Fruit fly (Drosophila melanogaster) whole organism, wandering third instar larva: ENCODE data around the gene daed.

Source experiments
- CG32264 ChIP-seq: fragments of 200-800 bp; sonication (Bioruptor generic); optimal IDR thresholded peaks from 2 replicates; lab custom pipeline; 2016; ENCODE audit warnings: missing biosample characterization, missing genetic modification characterization
- CG9705 ChIP-seq: fragments of 200-800 bp; sonication (Bioruptor generic); optimal IDR thresholded peaks from 2 replicates; lab custom pipeline; 2018; ENCODE audit warnings: missing biosample characterization, mild to moderate bottlenecking, missing genetic modification characterization
- CrebA ChIP-seq: fragments of 200-800 bp; sonication (Bioruptor generic); optimal IDR thresholded peaks from 2 replicates; lab custom pipeline; 2016; ENCODE audit warnings: missing biosample characterization, mild to moderate bottlenecking, missing genetic modification characterization, borderline replicate concordance
- Dfd ChIP-seq: fragments of >200 bp; optimal IDR thresholded peaks from 2 replicates; lab custom pipeline; 2017; ENCODE audit warnings: missing biosample characterization, missing genetic modification characterization
- Dif ChIP-seq: fragments of 200-275, 200-300 bp; sonication (Bioruptor generic); optimal IDR thresholded peaks from 2 replicates; lab custom pipeline; 2018; ENCODE audit warnings: missing biosample characterization, missing genetic modification characterization; ENCODE audit not compliant: partially characterized antibody
- GATAd ChIP-seq: sonication (Bioruptor generic); optimal IDR thresholded peaks from 2 replicates; lab custom pipeline; 2016; ENCODE audit warnings: missing biosample characterization, missing genetic modification characterization
- HLH106 ChIP-seq: fragments of 200-800 bp; optimal IDR thresholded peaks from 3 replicates; lab custom pipeline; 2019; ENCODE audit warnings: missing biosample characterization, mild to moderate bottlenecking, missing genetic modification characterization, moderate library complexity
- Hnf4 ChIP-seq: fragments of 200-800 bp; sonication (Bioruptor generic); optimal IDR thresholded peaks from 2 replicates; lab custom pipeline; 2016; ENCODE audit warnings: missing biosample characterization, mild to moderate bottlenecking, missing genetic modification characterization
- Hr78 ChIP-seq: fragments of >200 bp; optimal IDR thresholded peaks from 2 replicates; lab custom pipeline; 2017; ENCODE audit warnings: missing biosample characterization, missing genetic modification characterization
- Jra ChIP-seq: sonication (Bioruptor generic); optimal IDR thresholded peaks from 2 replicates; lab custom pipeline; 2016; ENCODE audit warnings: missing biosample characterization, missing genetic modification characterization
- Mio ChIP-seq: sonication (Bioruptor generic); optimal IDR thresholded peaks from 2 replicates; lab custom pipeline; 2016; ENCODE audit warnings: missing biosample characterization, missing genetic modification characterization
- Myc ChIP-seq: fragments of >200 bp; optimal IDR thresholded peaks from 2 replicates; lab custom pipeline; 2017
- N ChIP-seq: fragments of >200 bp; optimal IDR thresholded peaks from 2 replicates; lab custom pipeline; 2018; ENCODE audit warnings: missing biosample characterization, missing external identifiers, missing genetic modification characterization
- OdsH ChIP-seq: fragments of 200-800 bp; sonication (Bioruptor generic); optimal IDR thresholded peaks from 2 replicates; lab custom pipeline; 2016; ENCODE audit warnings: missing biosample characterization, mild to moderate bottlenecking, missing genetic modification characterization
- Rel ChIP-seq, 2 experiments: fragments of 200-800 bp; sonication (Bioruptor generic) in 1 of 2; optimal IDR thresholded peaks; 2 replicates in 1 of 2; 3 replicates in 1 of 2; lab custom pipeline; 2016 to 2019; ENCODE audit warnings: mild to moderate bottlenecking in 2 of 2, missing biosample characterization in 2 of 2, missing genetic modification characterization in 2 of 2, moderate library complexity in 1 of 2
- Sp1 ChIP-seq: fragments of 200-800 bp; sonication (Bioruptor generic); optimal IDR thresholded peaks from 3 replicates; lab custom pipeline; 2019; ENCODE audit warnings: missing biosample characterization, mild to moderate bottlenecking, missing genetic modification characterization, moderate library complexity
- Vsx2 ChIP-seq: fragments of 200-300, 225-300 bp; sonication (Bioruptor generic); optimal IDR thresholded peaks from 2 replicates; lab custom pipeline; 2018; ENCODE audit warnings: missing biosample characterization, missing genetic modification characterization; ENCODE audit not compliant: partially characterized antibody
- br ChIP-seq: fragments of 200-800 bp; sonication (Bioruptor generic); optimal IDR thresholded peaks from 2 replicates; lab custom pipeline; 2016; ENCODE audit warnings: missing biosample characterization, missing genetic modification characterization
- dl ChIP-seq, 2 experiments: fragments of 175-275, 200-275 bp in 1 of 2; fragments of 200-275 bp in 1 of 2; sonication (Bioruptor generic); optimal IDR thresholded peaks; lab custom pipeline; 2018; ENCODE audit warnings: mild to moderate bottlenecking in 2 of 2, missing biosample characterization in 2 of 2, missing genetic modification characterization in 2 of 2, moderate library complexity in 2 of 2; ENCODE audit not compliant: partially characterized antibody in 2 of 2, insufficient read depth in 1 of 2
- dmrt93B ChIP-seq: fragments of 200-800 bp; sonication (Bioruptor generic); optimal IDR thresholded peaks from 2 replicates; lab custom pipeline; 2018; ENCODE audit warnings: missing biosample characterization, mild to moderate bottlenecking, missing genetic modification characterization
- dsf ChIP-seq: sonication (Bioruptor generic); optimal IDR thresholded peaks from 2 replicates; lab custom pipeline; 2016; ENCODE audit warnings: missing biosample characterization, missing genetic modification characterization, borderline replicate concordance
- ey ChIP-seq: fragments of 200-800 bp; sonication (Bioruptor generic); optimal IDR thresholded peaks from 2 replicates; lab custom pipeline; 2016; ENCODE audit warnings: missing biosample characterization, missing genetic modification characterization
- foxo ChIP-seq, 2 experiments: fragments of 200-800 bp; sonication (Bioruptor generic); optimal IDR thresholded peaks; 2 replicates in 1 of 2; 3 replicates in 1 of 2; lab custom pipeline; 2016 to 2017; ENCODE audit warnings: missing biosample characterization in 2 of 2, missing genetic modification characterization in 2 of 2
- fru ChIP-seq: fragments of 200-800 bp; sonication (Bioruptor generic); optimal IDR thresholded peaks from 3 replicates; lab custom pipeline; 2016; ENCODE audit warnings: missing biosample characterization, mild to moderate bottlenecking, missing genetic modification characterization
- h ChIP-seq: fragments of 200-800 bp; sonication (Bioruptor generic); optimal IDR thresholded peaks from 3 replicates; lab custom pipeline; 2016; ENCODE audit warnings: missing biosample characterization, mild to moderate bottlenecking, missing genetic modification characterization
- lola ChIP-seq: fragments of >200 bp; optimal IDR thresholded peaks from 2 replicates; lab custom pipeline; 2017; ENCODE audit warnings: missing biosample characterization, missing genetic modification characterization
- psq ChIP-seq: fragments of 200-800 bp; sonication (Bioruptor generic); optimal IDR thresholded peaks from 3 replicates; lab custom pipeline; 2017; ENCODE audit warnings: missing biosample characterization, mild to moderate bottlenecking, missing genetic modification characterization, moderate library complexity
- rgr ChIP-seq: fragments of 200-800 bp; sonication (Bioruptor generic); optimal IDR thresholded peaks from 3 replicates; lab custom pipeline; 2016; ENCODE audit warnings: missing biosample characterization, mild to moderate bottlenecking, missing genetic modification characterization
- tai ChIP-seq: sonication (Bioruptor generic); optimal IDR thresholded peaks from 2 replicates; lab custom pipeline; 2016; ENCODE audit warnings: missing biosample characterization, missing genetic modification characterization
- usp ChIP-seq: fragments of >200 bp; optimal IDR thresholded peaks from 2 replicates; lab custom pipeline; 2017; ENCODE audit warnings: missing biosample characterization, missing genetic modification characterization
- woc ChIP-seq: sonication (Bioruptor generic); optimal IDR thresholded peaks from 2 replicates; lab custom pipeline; 2016; ENCODE audit warnings: missing biosample characterization, mild to moderate bottlenecking, missing genetic modification characterization

The daed gene

dm6 chr2L:2193357-2193780, 22.7 kb downstream of the daed start (continued):
- peak; percentile 32 for TF ChIP-seq CG9705
- peak; percentile 9 for TF ChIP-seq br (GFP tag; lab: Kevin White, UChicago)

- no peak for TF ChIP-seq CG9705
- no peak for TF ChIP-seq lola (GFP tag; lab: Kevin White, UChicago)
- no peak for TF ChIP-seq Rel (GFP tag; optimal IDR thresholded peaks at IDR 0.05; lab: Kevin White, UChicago)
- peak; percentile 30 for TF ChIP-seq Rel (tag; optimal IDR thresholded peaks at IDR 0.05; lab: Kevin White, UChicago)
- TF ChIP-seq HLH106 = no peak
- no peak for TF ChIP-seq tai
- no peak for TF ChIP-seq Hr78
- no peak for TF ChIP-seq dsf
- peak; percentile 89 for TF ChIP-seq Dif (GFP tag; lab: Kevin White, UChicago)
- TF ChIP-seq Vsx2 (GFP tag; lab: Kevin White, UChicago) = peak; percentile 98
- peak in 1 of 2 experiments; percentile 58 for TF ChIP-seq dl (GFP tag; optimal IDR thresholded peaks at IDR 0.05; lab: Kevin White, UChicago; ENCODE audit: insufficient read depth in 1 of 2, partially characterized antibody in 2 of 2)
Observed at dm6 chr2L:2192123-2192601, 23.9 kb downstream of the daed start, which contains the start of gene CG10874. Gene CG10874, minus strand, starts transcription at chr2L:2192386.

- no peak for TF ChIP-seq Myc
- TF ChIP-seq CG9705 = no peak
- no peak for TF ChIP-seq dmrt93B
- no peak for TF ChIP-seq Dif (GFP tag; lab: Kevin White, UChicago)
- TF ChIP-seq Dfd (GFP tag; lab: Kevin White, UChicago) = no peak
- no peak for TF ChIP-seq foxo (GFP tag; optimal IDR thresholded peaks at IDR 0.05; lab: Kevin White, UChicago)
- no peak for TF ChIP-seq woc
- TF ChIP-seq HLH106 = no peak
- TF ChIP-seq usp (GFP tag; lab: Kevin White, UChicago) = no peak
- TF ChIP-seq h (GFP tag; lab: Kevin White, UChicago) = no peak
- TF ChIP-seq GATAd (GFP tag; lab: Kevin White, UChicago) = no peak
- TF ChIP-seq CrebA (GFP tag; lab: Kevin White, UChicago) = no peak
- no peak for TF ChIP-seq Hr78
- no peak for TF ChIP-seq Sp1 (GFP tag; lab: Kevin White, UChicago)
- TF ChIP-seq Mio (GFP tag; lab: Kevin White, UChicago) = no peak
- no peak for TF ChIP-seq br (GFP tag; lab: Kevin White, UChicago)
- no peak for TF ChIP-seq fru (GFP tag; lab: Kevin White, UChicago)
Observed at dm6 chr2L:2191404-2191803, 24.7 kb downstream of the daed start.

- TF ChIP-seq Hnf4 (GFP tag; lab: Kevin White, UChicago) (no peak), Rel (GFP tag; optimal IDR thresholded peaks at IDR 0.05; lab: Kevin White, UChicago) (no peak), Rel (tag; optimal IDR thresholded peaks at IDR 0.05; lab: Kevin White, UChicago) (peak; percentile 87), Mio (GFP tag; lab: Kevin White, UChicago) (no peak), h (GFP tag; lab: Kevin White, UChicago) (peak; percentile 18), rgr (GFP tag; lab: Kevin White, UChicago) (peak; percentile 11), Hr78 (no peak)
Observed at dm6 chr2L:2190684-2191083, 25.4 kb downstream of the daed start.

dm6 chr2L:2189100-2189499, 27.0 kb downstream of the daed start:
- TF ChIP-seq ey (peak; percentile 64), Sp1 (GFP tag; lab: Kevin White, UChicago) (peak; percentile 41), psq (peak; percentile 59), woc (peak; percentile 32), fru (GFP tag; lab: Kevin White, UChicago) (peak; percentile 77), br (GFP tag; lab: Kevin White, UChicago) (peak; percentile 65), Mio (GFP tag; lab: Kevin White, UChicago) (no peak), HLH106 (peak; percentile 70), dmrt93B (peak; percentile 48), CG32264 (GFP tag; lab: Kevin White, UChicago) (peak; percentile 37), N (GFP tag; lab: Kevin White, UChicago) (no peak), Rel (GFP tag; optimal IDR thresholded peaks at IDR 0.05; lab: Kevin White, UChicago) (no peak), Rel (tag; optimal IDR thresholded peaks at IDR 0.05; lab: Kevin White, UChicago) (no peak), foxo (GFP tag; optimal IDR thresholded peaks at IDR 0.05; lab: Kevin White, UChicago) (peak in 1 of 2 experiments; percentile 73), Hnf4 (GFP tag; lab: Kevin White, UChicago) (peak; percentile 45), Jra (GFP tag; lab: Kevin White, UChicago) (no peak), h (GFP tag; lab: Kevin White, UChicago) (peak; percentile 75), rgr (GFP tag; lab: Kevin White, UChicago) (peak; percentile 62), OdsH (GFP tag; lab: Kevin White, UChicago) (peak; percentile 62), tai (no peak)
